Worm (Caenorhabditis elegans): ENCODE results near the gene C07B5.4.
A peak's percentile ranks its signal among the peaks of the same experiment; 100 is the strongest.

The C07B5.4 gene

ce11 chrX:9509922-9510321 lies 19.5 kb upstream of the C07B5.4 start (continued):
- TF ChIP-seq D1046.2 (GFP tag; IDR thresholded peaks at IDR 0.05) = no peak

ce11 chrX:9510448-9510847 lies 19.0 kb upstream of the C07B5.4 start:
- TF ChIP-seq Y105C5A.15 (GFP tag; IDR thresholded peaks at IDR 0.05) (no peak), dpl-1 (GFP tag; optimal IDR thresholded peaks at IDR 0.05) (no peak), unc-62 (GFP tag; optimal IDR thresholded peaks at IDR 0.05 in 1 of 2) (peak in 1 of 2 experiments; percentile 72), unc-62 (tag; optimal IDR thresholded peaks at IDR 0.05) (no peak)

DNA sequence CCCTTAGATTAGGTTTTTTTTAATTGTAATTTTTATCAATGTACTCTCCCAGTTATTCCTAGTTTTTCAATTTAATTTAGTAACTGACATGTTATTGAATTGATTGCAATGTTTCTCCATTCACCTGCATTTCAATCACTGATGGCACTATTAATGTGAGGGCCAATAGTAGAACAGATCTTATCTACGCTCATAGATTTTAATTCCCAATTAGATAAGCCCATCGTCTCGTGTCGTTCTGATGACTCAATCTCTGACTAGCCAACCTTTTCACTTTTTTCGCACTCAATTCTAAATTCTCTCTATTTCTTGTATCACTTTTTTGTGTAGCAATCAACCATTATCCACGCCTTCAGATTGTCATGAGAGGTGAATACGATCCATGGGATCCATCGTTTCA lies 17.0 kb upstream of the C07B5.4 start:
- TF ChIP-seq php-3 (GFP tag; IDR thresholded peaks at IDR 0.05) (no peak), nhr-25 (tag; optimal IDR thresholded peaks at IDR 0.05; ENCODE audit: borderline replicate concordance, insufficient read depth) (no peak), daf-19 (GFP tag; conservative IDR thresholded peaks at IDR 0.05) (no peak)

- TF ChIP-seq nhr-41 (GFP tag; IDR thresholded peaks at IDR 0.05) = no peak
- TF ChIP-seq cey-2 (tag; optimal IDR thresholded peaks at IDR 0.05; ENCODE audit: borderline replicate concordance, insufficient read depth) = no peak
- TF ChIP-seq Y5F2A.4 (GFP tag; optimal IDR thresholded peaks at IDR 0.05) = no peak
- TF ChIP-seq F49E8.2 (tag; optimal IDR thresholded peaks at IDR 0.05; ENCODE audit: borderline replicate concordance) = no peak
- TF ChIP-seq rbr-2 (tag; optimal IDR thresholded peaks at IDR 0.05) = no peak
- TF ChIP-seq nhr-111 (GFP tag; optimal IDR thresholded peaks at IDR 0.05) = no peak
- TF ChIP-seq ceh-28 (tag; optimal IDR thresholded peaks at IDR 0.05) = no peak
- TF ChIP-seq nhr-237 (tag; optimal IDR thresholded peaks at IDR 0.05) = no peak
- TF ChIP-seq egl-27 (tag; optimal IDR thresholded peaks at IDR 0.05) = no peak
- no peak for TF ChIP-seq D1046.2 (GFP tag; IDR thresholded peaks at IDR 0.05)
Observed at ce11 chrX:9517106-9517505, 12.4 kb upstream of the C07B5.4 start, which contains the start of gene C07B5.2. Gene C07B5.2, minus strand, starts transcription at chrX:9517206.

- TF ChIP-seq unc-62 (GFP tag; optimal IDR thresholded peaks at IDR 0.05 in 1 of 2) (peak in 1 of 2 experiments; percentile 82), unc-62 (tag; optimal IDR thresholded peaks at IDR 0.05) (no peak), cey-2 (tag; optimal IDR thresholded peaks at IDR 0.05; ENCODE audit: borderline replicate concordance, insufficient read depth) (no peak)
Observed at ce11 chrX:9518719-9519118, 10.7 kb upstream of the C07B5.4 start, which contains the start of gene C07B5.6. Gene C07B5.6, plus strand, starts transcription at chrX:9519019.

DNA sequence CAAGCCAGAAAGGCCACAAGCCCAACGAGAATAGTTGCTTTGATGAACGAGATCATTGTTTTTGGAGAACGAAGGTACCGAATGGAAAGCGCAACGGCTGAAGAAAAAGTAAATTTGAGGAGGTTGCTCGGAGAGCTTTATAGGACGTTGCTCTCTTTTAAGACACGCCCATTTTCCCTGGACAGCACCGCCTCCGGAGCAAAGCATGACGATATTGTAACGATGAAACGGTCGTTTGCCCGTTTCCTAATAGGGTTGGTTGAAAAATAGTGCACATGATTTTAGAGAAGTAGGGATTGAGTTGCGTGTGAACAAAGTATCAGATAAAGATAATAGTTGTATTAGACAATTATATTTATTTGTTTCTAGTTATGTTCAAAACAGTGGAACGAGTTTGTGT lies 6.3 kb upstream of the C07B5.4 start, which contains the start of gene C07B5.3:
Gene C07B5.3 (minus strand): TSS at position 101 of the 400 bp plus-strand sequence.
- TF ChIP-seq egl-43 (GFP tag; IDR thresholded peaks at IDR 0.05) (no peak), madf-5 (GFP tag; IDR thresholded peaks at IDR 0.05) (no peak), unc-62 (GFP tag; optimal IDR thresholded peaks at IDR 0.05 in 1 of 2) (no peak), unc-62 (tag; optimal IDR thresholded peaks at IDR 0.05) (no peak), daf-8 (GFP tag; IDR thresholded peaks at IDR 0.05) (no peak), Y5F2A.4 (GFP tag; optimal IDR thresholded peaks at IDR 0.05) (no peak), saeg-2 (GFP tag; IDR thresholded peaks at IDR 0.05) (no peak), vab-7 (GFP tag; IDR thresholded peaks at IDR 0.05) (no peak), tag-97 (GFP tag; IDR thresholded peaks at IDR 0.05) (no peak)

DNA sequence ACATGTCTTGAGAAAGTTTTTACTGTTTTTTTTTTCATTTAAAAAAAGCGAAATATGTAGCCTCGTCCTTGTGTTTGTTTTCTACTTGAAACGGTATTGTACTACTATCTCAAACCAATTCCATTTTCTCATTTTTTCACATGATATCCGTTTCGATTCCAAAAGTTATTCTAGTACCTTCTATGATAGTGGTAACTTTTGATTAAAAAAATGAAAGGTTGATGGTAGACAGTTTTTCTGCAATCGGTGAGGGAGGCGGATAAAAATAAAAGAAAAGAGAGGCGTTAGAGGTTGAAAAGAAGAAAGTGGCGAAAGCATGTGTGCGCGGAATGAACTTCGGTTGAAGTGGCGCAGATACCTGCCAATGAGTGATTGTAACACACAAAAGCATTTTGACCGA lies 1.6 kb upstream of the C07B5.4 start:
- TF ChIP-seq hlh-30 (tag; optimal IDR thresholded peaks at IDR 0.05; ENCODE audit: insufficient read depth) = peak; percentile 39
- TF ChIP-seq aha-1 (tag) = peak; percentile 49
- TF ChIP-seq nhr-25 (tag; optimal IDR thresholded peaks at IDR 0.05; ENCODE audit: borderline replicate concordance, insufficient read depth) = no peak
- TF ChIP-seq dmd-6 (GFP tag; IDR thresholded peaks at IDR 0.05) = 0 out of 2 replicates have a peak, but pooled peaks have one; percentile 11
- TF ChIP-seq madf-5 (GFP tag; IDR thresholded peaks at IDR 0.05) = no peak
- TF ChIP-seq tag-97 (GFP tag; IDR thresholded peaks at IDR 0.05) = no peak
- TF ChIP-seq nhr-6 (tag; optimal IDR thresholded peaks at IDR 0.05) = no peak
- no peak for TF ChIP-seq daf-16 (GFP tag; optimal IDR thresholded peaks at IDR 0.05)
- no peak for TF ChIP-seq daf-16 (tag; optimal IDR thresholded peaks at IDR 0.05)
- no peak for TF ChIP-seq R02D3.7 (tag; optimal IDR thresholded peaks at IDR 0.05)
- TF ChIP-seq T20F7.1 (GFP tag; optimal IDR thresholded peaks at IDR 0.05) = peak; percentile 33
- no peak for TF ChIP-seq rbr-2 (tag; optimal IDR thresholded peaks at IDR 0.05)
- no peak for TF ChIP-seq fos-1 (tag; optimal IDR thresholded peaks at IDR 0.05)
- TF ChIP-seq hlh-11 (tag; optimal IDR thresholded peaks at IDR 0.05) = no peak
- no peak for TF ChIP-seq daf-12 (tag; optimal IDR thresholded peaks at IDR 0.05)
- peak; percentile 64 for TF ChIP-seq nhr-28 (tag; optimal IDR thresholded peaks at IDR 0.05)
- 0 out of 2 replicates have a peak, but pooled peaks have one; percentile 16 for TF ChIP-seq madf-9 (GFP tag; conservative IDR thresholded peaks at IDR 0.05)
- TF ChIP-seq aly-2 (tag; optimal IDR thresholded peaks at IDR 0.05) = no peak
- TF ChIP-seq Y5F2A.4 (GFP tag; optimal IDR thresholded peaks at IDR 0.05) = no peak
- TF ChIP-seq nhr-42 (GFP tag; IDR thresholded peaks at IDR 0.05) = no peak
- TF ChIP-seq fkh-10 (GFP tag; optimal IDR thresholded peaks at IDR 0.05) = no peak
- peak; percentile 51 for TF ChIP-seq cey-2 (tag; optimal IDR thresholded peaks at IDR 0.05; ENCODE audit: borderline replicate concordance, insufficient read depth)

All from whole organism, L4 larva.